Worm (Caenorhabditis elegans): ENCODE measurements around the gene F42F12.3.

ce11 chrX:12367498-12367897 is 17.1 kb downstream of the F42F12.3 start:
- TF ChIP-seq ceh-82 (tag; optimal IDR thresholded peaks at IDR 0.05) (no peak), nhr-11 (tag; optimal IDR thresholded peaks at IDR 0.05) (no peak), mdl-1 (tag; optimal IDR thresholded peaks at IDR 0.05) (peak in 1 of 2 experiments; percentile 41), ama-1 (optimal IDR thresholded peaks at IDR 0.05) (no peak)

Measured in whole organism, L2 larva.